Fruit fly (Drosophila melanogaster): Measurements from ENCODE around the gene CG5151.

The CG5151 gene

DNA sequence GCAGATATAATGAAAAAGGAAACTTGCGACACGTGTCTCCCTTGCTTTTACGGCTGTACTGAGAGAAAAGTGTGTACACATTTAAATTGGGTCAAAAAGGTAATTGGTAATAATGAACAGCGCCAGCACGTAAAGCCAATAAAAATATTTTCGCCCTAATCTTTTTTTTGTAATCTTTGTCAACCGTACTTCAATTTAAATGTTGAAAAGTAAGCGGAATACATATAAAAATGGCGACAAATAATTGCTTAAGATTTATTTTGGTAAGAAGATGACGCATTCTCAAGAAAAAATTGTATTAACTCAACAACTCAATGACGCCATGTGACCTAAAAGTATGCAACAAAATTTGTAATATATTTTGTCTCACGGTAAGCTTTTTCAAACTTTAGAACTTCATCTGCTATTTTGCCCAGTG, 16.7 kb downstream of the CG5151 start (continued):
- TF ChIP-seq Optix (GFP tag; IDR thresholded peaks at IDR 0.05), result no peak
- no peak for TF ChIP-seq bigmax (GFP tag; optimal IDR thresholded peaks at IDR 0.05)
- TF ChIP-seq disco-r (GFP tag; optimal IDR thresholded peaks at IDR 0.05), result no peak
- TF ChIP-seq dimm (GFP tag; IDR thresholded peaks at IDR 0.05), result no peak
- no peak for TF ChIP-seq CG4360 (GFP tag; IDR thresholded peaks at IDR 0.05)
- no peak for TF ChIP-seq dan (GFP tag; IDR thresholded peaks at IDR 0.05)
- TF ChIP-seq Scr (GFP tag; IDR thresholded peaks at IDR 0.05; ENCODE audit: partially characterized antibody), result no peak
- no peak for TF ChIP-seq CG13287 (GFP tag; IDR thresholded peaks at IDR 0.05; ENCODE audit: partially characterized antibody)
- TF ChIP-seq Lim3 (GFP tag; IDR thresholded peaks at IDR 0.05), result no peak
- TF ChIP-seq CG13424 (tag; optimal IDR thresholded peaks at IDR 0.05), result peak; percentile 46
- TF ChIP-seq Bgb (GFP tag; IDR thresholded peaks at IDR 0.05; ENCODE audit: partially characterized antibody), result no peak
- TF ChIP-seq CG15011 (GFP tag; optimal IDR thresholded peaks at IDR 0.05), result no peak
- TF ChIP-seq CG17568 (GFP tag; optimal IDR thresholded peaks at IDR 0.05), result no peak
- no peak for TF ChIP-seq ken (GFP tag; IDR thresholded peaks at IDR 0.05)
- TF ChIP-seq CG11247 (GFP tag; IDR thresholded peaks at IDR 0.05), result no peak
- no peak for TF ChIP-seq Mad (GFP tag; optimal IDR thresholded peaks at IDR 0.05)
- TF ChIP-seq CG12744 (GFP tag; optimal IDR thresholded peaks at IDR 0.05), result no peak
- TF ChIP-seq H15 (GFP tag; IDR thresholded peaks at IDR 0.05), result no peak
- no peak for TF ChIP-seq danr (GFP tag; IDR thresholded peaks at IDR 0.05)
- TF ChIP-seq CG11085 (GFP tag; IDR thresholded peaks at IDR 0.05), result no peak
- no peak for TF ChIP-seq tin (GFP tag; optimal IDR thresholded peaks at IDR 0.05)
- no peak for TF ChIP-seq Rx (GFP tag; IDR thresholded peaks at IDR 0.05)
- TF ChIP-seq CG6854 (GFP tag; optimal IDR thresholded peaks at IDR 0.05), result peak; percentile 26
- TF ChIP-seq al (GFP tag; IDR thresholded peaks at IDR 0.05), result no peak
- TF ChIP-seq zen (tag; optimal IDR thresholded peaks at IDR 0.05), result no peak
- no peak for TF ChIP-seq tgo (GFP tag; IDR thresholded peaks at IDR 0.05)
- TF ChIP-seq ewg (GFP tag; optimal IDR thresholded peaks at IDR 0.05), result no peak
- TF ChIP-seq CG3163 (GFP tag; optimal IDR thresholded peaks at IDR 0.05), result no peak
- TF ChIP-seq CG2116 (GFP tag; optimal IDR thresholded peaks at IDR 0.05), result no peak
- no peak for TF ChIP-seq chn (GFP tag; optimal IDR thresholded peaks at IDR 0.05)
- no peak for TF ChIP-seq seq (GFP tag; IDR thresholded peaks at IDR 0.05)
- TF ChIP-seq cwo (GFP tag; optimal IDR thresholded peaks at IDR 0.05), result peak; percentile 47
- TF ChIP-seq lmd (GFP tag; IDR thresholded peaks at IDR 0.05), result no peak
- no peak for TF ChIP-seq CG6272 (GFP tag; IDR thresholded peaks at IDR 0.05)
- TF ChIP-seq az2 (GFP tag; optimal IDR thresholded peaks at IDR 0.05), result no peak
- TF ChIP-seq CG10321 (GFP tag; IDR thresholded peaks at IDR 0.05), result no peak
- TF ChIP-seq lab (GFP tag; optimal IDR thresholded peaks at IDR 0.05), result peak; percentile 53
- TF ChIP-seq bbx (GFP tag; IDR thresholded peaks at IDR 0.05; ENCODE audit: partially characterized antibody), result no peak
- TF ChIP-seq CG11723 (GFP tag; optimal IDR thresholded peaks at IDR 0.05), result no peak
- no peak for TF ChIP-seq CG17802 (tag; optimal IDR thresholded peaks at IDR 0.05)
- TF ChIP-seq CG10274 (GFP tag; optimal IDR thresholded peaks at IDR 0.05), result peak; percentile 1
- peak; percentile 27 for TF ChIP-seq CG13296 (GFP tag; optimal IDR thresholded peaks at IDR 0.05)
- no peak for TF ChIP-seq psq (GFP tag; optimal IDR thresholded peaks at IDR 0.05)
- TF ChIP-seq tll (GFP tag; optimal IDR thresholded peaks at IDR 0.05), result no peak
- TF ChIP-seq tx (GFP tag; optimal IDR thresholded peaks at IDR 0.05), result no peak
- no peak for TF ChIP-seq ham (GFP tag; IDR thresholded peaks at IDR 0.05)
- TF ChIP-seq Lhr (GFP tag; optimal IDR thresholded peaks at IDR 0.05), result no peak
- no peak for TF ChIP-seq CG6175 (GFP tag; IDR thresholded peaks at IDR 0.05)
- peak; percentile 46 for TF ChIP-seq CG10543 (GFP tag; optimal IDR thresholded peaks at IDR 0.05)
- no peak for TF ChIP-seq trem (tag; optimal IDR thresholded peaks at IDR 0.05)
- TF ChIP-seq Ravus (GFP tag; IDR thresholded peaks at IDR 0.05), result no peak
- TF ChIP-seq YL-1 (GFP tag; optimal IDR thresholded peaks at IDR 0.05), result no peak
